Worm (Caenorhabditis elegans): ENCODE results near the gene spat-2.

DNA sequence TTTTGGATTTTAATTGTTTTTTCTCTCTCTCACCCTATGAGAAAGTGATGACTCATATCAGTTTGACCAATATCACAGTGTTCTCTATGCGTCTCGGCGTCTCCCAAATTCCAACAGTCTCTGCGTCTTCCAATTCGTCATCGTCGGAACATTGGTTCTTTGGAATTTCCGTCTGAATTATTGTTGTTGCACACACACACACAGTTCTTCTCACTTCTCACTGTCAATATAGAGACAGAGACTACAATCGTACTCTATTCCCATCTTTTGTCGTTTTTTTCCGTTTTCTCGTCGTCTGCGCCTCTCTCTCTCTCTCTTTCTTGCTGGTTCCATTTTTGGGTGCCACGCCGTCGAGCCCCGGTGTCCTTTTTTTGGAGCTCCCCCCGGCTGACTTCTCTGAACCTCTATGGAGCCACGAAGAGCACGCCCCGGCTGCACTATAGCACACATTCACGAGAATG is 13.9 kb downstream of the spat-2 start:
- TF ChIP-seq ama-1 (optimal IDR thresholded peaks at IDR 0.05) = no peak
- no peak for TF ChIP-seq unc-62 (GFP tag; optimal IDR thresholded peaks at IDR 0.05)
- TF ChIP-seq elt-2 (tag; optimal IDR thresholded peaks at IDR 0.05) = peak; percentile 48
- TF ChIP-seq aly-2 (tag; optimal IDR thresholded peaks at IDR 0.05) = no peak
- TF ChIP-seq daf-12 (tag; optimal IDR thresholded peaks at IDR 0.05) = no peak
- TF ChIP-seq egl-27 (tag; optimal IDR thresholded peaks at IDR 0.05) = no peak
- no peak for TF ChIP-seq sea-2 (GFP tag; optimal IDR thresholded peaks at IDR 0.05)
- TF ChIP-seq pqm-1 (tag; optimal IDR thresholded peaks at IDR 0.05) = peak; percentile 45
